Worm (Caenorhabditis elegans) whole organism, L4 larva: Measurements from ENCODE around the gene prp-38.
A peak's percentile ranks its signal among the peaks of the same experiment; 100 is the strongest.

Experiments
- F10B5.3 ChIP-seq: sonication (generic microtip); optimal IDR thresholded peaks from 2 replicates; lab custom pipeline; 2016; ENCODE audit warnings: mild to moderate bottlenecking, missing genetic modification characterization, missing compliant biosample characterization
- F26F4.8 ChIP-seq: fragments of 200-800 bp; sonication (Bioruptor generic); conservative IDR thresholded peaks from 2 replicates; pipeline ENCODE4 v1.3.6; 2022; ENCODE audit warnings: missing genetic modification characterization, missing compliant biosample characterization
- F37D6.2 ChIP-seq: sonication (generic microtip); optimal IDR thresholded peaks from 2 replicates; lab custom pipeline; 2016; ENCODE audit warnings: mild to moderate bottlenecking, missing genetic modification characterization, missing compliant biosample characterization
- T26A8.4 ChIP-seq: fragments of 200-800 bp; sonication (Bioruptor generic); IDR thresholded peaks from 2 replicates; pipeline ENCODE4 v1.3.6; 2022; ENCODE audit warnings: missing genetic modification characterization, missing compliant biosample characterization
- aly-2 ChIP-seq: sonication (generic microtip); optimal IDR thresholded peaks from 2 replicates; lab custom pipeline; 2018; ENCODE audit warnings: missing biosample characterization, missing genetic modification characterization
- ceh-20 ChIP-seq: fragments of 200-800 bp; sonication (Bioruptor generic); IDR thresholded peaks from 2 replicates; pipeline ENCODE4 v1.3.6; 2022; ENCODE audit warnings: missing genetic modification reagents, missing genetic modification characterization, missing compliant biosample characterization
- ceh-82 ChIP-seq: sonication (generic microtip); optimal IDR thresholded peaks from 2 replicates; lab custom pipeline; 2017; ENCODE audit warnings: missing biosample characterization, missing genetic modification characterization
- ces-1 ChIP-seq: fragments of 150-350 bp; sonication (generic microtip); optimal IDR thresholded peaks from 4 replicates; lab custom pipeline; 2014; ENCODE audit warnings: missing biosample characterization, missing genetic modification reagents, missing genetic modification characterization
- ctbp-1 ChIP-seq: fragments of 200-800 bp; sonication (Bioruptor generic); IDR thresholded peaks from 2 replicates; pipeline ENCODE4 v1.3.6; 2022; ENCODE audit warnings: missing genetic modification reagents, missing genetic modification characterization, missing compliant biosample characterization
- daf-12 ChIP-seq: fragments of 150-350 bp; optimal IDR thresholded peaks from 2 replicates; lab custom pipeline; 2014; ENCODE audit warnings: missing biosample characterization, missing genetic modification reagents, missing genetic modification characterization
- daf-16 ChIP-seq, 3 experiments: sonication (generic microtip); optimal IDR thresholded peaks; 2 replicates each; lab custom pipeline; 2016 to 2017; ENCODE audit warnings: missing genetic modification characterization in 3 of 3, missing genetic modification reagents in 3 of 3, mild to moderate bottlenecking in 2 of 3, missing compliant biosample characterization in 2 of 3, missing biosample characterization in 1 of 3, moderate library complexity in 1 of 3
- daf-19 ChIP-seq: fragments of 200-800 bp; sonication (Bioruptor generic); conservative IDR thresholded peaks from 2 replicates; pipeline ENCODE4 v1.3.6; 2022; ENCODE audit warnings: missing genetic modification characterization, missing compliant biosample characterization
- daf-8 ChIP-seq: fragments of 200-800 bp; sonication (Bioruptor generic); IDR thresholded peaks from 2 replicates; pipeline ENCODE4 v1.3.6; 2022; ENCODE audit warnings: missing genetic modification characterization, missing compliant biosample characterization
- dmd-6 ChIP-seq: fragments of 200-800 bp; sonication (Bioruptor generic); IDR thresholded peaks from 2 replicates; pipeline ENCODE4 v1.3.6; 2022; ENCODE audit warnings: missing genetic modification reagents, missing genetic modification characterization, missing compliant biosample characterization
- dmd-8 ChIP-seq: fragments of 200-800 bp; sonication (Bioruptor generic); IDR thresholded peaks from 2 replicates; pipeline ENCODE4 v1.3.6; 2022; ENCODE audit warnings: missing genetic modification characterization, missing compliant biosample characterization
- dmd-9 ChIP-seq: fragments of 200-800 bp; sonication (Bioruptor generic); IDR thresholded peaks from 2 replicates; pipeline ENCODE4 v1.3.6; 2022; ENCODE audit warnings: missing genetic modification reagents, missing genetic modification characterization, missing compliant biosample characterization
- dve-1 ChIP-seq: sonication (generic microtip); optimal IDR thresholded peaks from 2 replicates; lab custom pipeline; 2017; ENCODE audit warnings: antibody characterized with exemption, mild to moderate bottlenecking, missing genetic modification characterization, missing compliant biosample characterization; ENCODE audit not compliant: insufficient read depth
- gei-8 ChIP-seq: fragments of 200-800 bp; sonication (Bioruptor generic); optimal IDR thresholded peaks from 2 replicates; lab custom pipeline; 2018; ENCODE audit warnings: mild to moderate bottlenecking, missing genetic modification characterization, missing compliant biosample characterization
- hlh-11 ChIP-seq: fragments of 200-800 bp; sonication (Bioruptor generic); optimal IDR thresholded peaks from 2 replicates; lab custom pipeline; 2018; ENCODE audit warnings: mild to moderate bottlenecking, missing genetic modification characterization, missing compliant biosample characterization
- hlh-30 ChIP-seq: sonication (generic microtip); optimal IDR thresholded peaks from 2 replicates; lab custom pipeline; 2017; ENCODE audit warnings: antibody characterized with exemption, mild to moderate bottlenecking, missing genetic modification characterization, missing compliant biosample characterization; ENCODE audit not compliant: insufficient read depth
- lin-1 ChIP-seq: fragments of 200-800 bp; sonication (Bioruptor generic); IDR thresholded peaks from 2 replicates; pipeline ENCODE4 v1.3.6; 2022; ENCODE audit warnings: missing genetic modification reagents, missing genetic modification characterization, missing compliant biosample characterization
- lin-13 ChIP-seq: fragments of 150-350 bp; optimal IDR thresholded peaks from 2 replicates; lab custom pipeline; 2014; ENCODE audit warnings: missing biosample characterization, missing genetic modification reagents, missing genetic modification characterization
- mdl-1 ChIP-seq, 2 experiments: fragments of 150-350 bp in 1 of 2; sonication (generic microtip) in 1 of 2; optimal IDR thresholded peaks; 2 replicates each; lab custom pipeline; 2014 to 2017; ENCODE audit warnings: missing biosample characterization in 2 of 2, missing genetic modification characterization in 2 of 2
- mdt-29 ChIP-seq: fragments of 200-800 bp; sonication (Bioruptor generic); IDR thresholded peaks from 2 replicates; pipeline ENCODE4 v1.3.6; 2022; ENCODE audit warnings: missing genetic modification reagents, missing genetic modification characterization, missing compliant biosample characterization
- mep-1 ChIP-seq: fragments of 150-350 bp; sonication (generic microtip); optimal IDR thresholded peaks from 3 replicates; lab custom pipeline; 2014; ENCODE audit warnings: missing biosample characterization, missing genetic modification characterization
- mxl-3 ChIP-seq: fragments of 200-800 bp; sonication (Bioruptor generic); optimal IDR thresholded peaks from 2 replicates; lab custom pipeline; 2018; ENCODE audit warnings: mild to moderate bottlenecking, missing genetic modification characterization, missing compliant biosample characterization
- nhr-10 ChIP-seq: fragments of 150-350 bp; optimal IDR thresholded peaks from 2 replicates; lab custom pipeline; 2014; ENCODE audit warnings: missing biosample characterization, missing genetic modification characterization
- nhr-102 ChIP-seq: sonication (generic microtip); optimal IDR thresholded peaks from 2 replicates; lab custom pipeline; 2016; ENCODE audit warnings: mild to moderate bottlenecking, missing genetic modification characterization, moderate library complexity, missing compliant biosample characterization
- nhr-11 ChIP-seq: fragments of 150-350 bp; optimal IDR thresholded peaks from 2 replicates; lab custom pipeline; 2014; ENCODE audit warnings: missing biosample characterization, missing genetic modification characterization
- nhr-25 ChIP-seq: sonication (generic microtip); optimal IDR thresholded peaks from 2 replicates; lab custom pipeline; 2017; ENCODE audit warnings: missing genetic modification characterization, mild to moderate bottlenecking, missing compliant biosample characterization, antibody characterized with exemption, moderate library complexity, borderline replicate concordance; ENCODE audit not compliant: insufficient read depth
- nhr-28 ChIP-seq: fragments of 150-350 bp; optimal IDR thresholded peaks from 2 replicates; lab custom pipeline; 2014; ENCODE audit warnings: missing biosample characterization, missing genetic modification characterization
- nhr-41 ChIP-seq: fragments of 200-800 bp; sonication (Bioruptor generic); IDR thresholded peaks from 2 replicates; pipeline ENCODE4 v1.3.6; 2022; ENCODE audit warnings: missing genetic modification reagents, missing genetic modification characterization, missing compliant biosample characterization
- nhr-48 ChIP-seq: sonication (generic microtip); optimal IDR thresholded peaks from 2 replicates; lab custom pipeline; 2016; ENCODE audit warnings: mild to moderate bottlenecking, missing genetic modification characterization, missing compliant biosample characterization
- nhr-6 ChIP-seq: fragments of 150-350 bp; optimal IDR thresholded peaks from 2 replicates; lab custom pipeline; 2014; ENCODE audit warnings: missing biosample characterization, missing genetic modification characterization
- nhr-77 ChIP-seq: fragments of 150-350 bp; optimal IDR thresholded peaks from 2 replicates; lab custom pipeline; 2014; ENCODE audit warnings: missing biosample characterization, missing genetic modification characterization
- php-3 ChIP-seq: fragments of 200-800 bp; sonication (Bioruptor generic); IDR thresholded peaks from 2 replicates; pipeline ENCODE4 v1.3.6; 2022; ENCODE audit warnings: missing genetic modification reagents, missing genetic modification characterization, missing compliant biosample characterization
- pqm-1 ChIP-seq: sonication (generic microtip); optimal IDR thresholded peaks from 2 replicates; lab custom pipeline; 2017; ENCODE audit warnings: missing biosample characterization, missing genetic modification characterization
- saeg-2 ChIP-seq: fragments of 200-800 bp; sonication (Bioruptor generic); IDR thresholded peaks from 2 replicates; pipeline ENCODE4 v1.3.6; 2022; ENCODE audit warnings: missing genetic modification reagents, missing genetic modification characterization, missing compliant biosample characterization
- snpc-1.2 ChIP-seq: fragments of 200-800 bp; sonication (Bioruptor generic); IDR thresholded peaks from 2 replicates; pipeline ENCODE4 v1.3.6; 2022; ENCODE audit warnings: missing genetic modification reagents, missing genetic modification characterization, missing compliant biosample characterization
- tra-1 ChIP-seq: fragments of 200-800 bp; sonication (Bioruptor generic); IDR thresholded peaks from 2 replicates; pipeline ENCODE4 v1.3.6; 2022; ENCODE audit warnings: missing genetic modification reagents, missing genetic modification characterization, missing compliant biosample characterization
- unc-130 ChIP-seq: sonication (generic microtip); optimal IDR thresholded peaks from 2 replicates; lab custom pipeline; 2016; ENCODE audit warnings: missing genetic modification reagents, missing genetic modification characterization, missing compliant biosample characterization
- vab-7 ChIP-seq: fragments of 200-800 bp; sonication (Bioruptor generic); IDR thresholded peaks from 2 replicates; pipeline ENCODE4 v1.3.6; 2022; ENCODE audit warnings: missing genetic modification reagents, missing genetic modification characterization, missing compliant biosample characterization
- zfp-3 ChIP-seq: fragments of 200-800 bp; sonication (Bioruptor generic); conservative IDR thresholded peaks from 2 replicates; pipeline ENCODE4 v1.3.6; 2022; ENCODE audit warnings: missing genetic modification reagents, missing genetic modification characterization, missing compliant biosample characterization
- zip-11 ChIP-seq: fragments of 200-800 bp; sonication (Bioruptor generic); IDR thresholded peaks from 2 replicates; pipeline ENCODE4 v1.3.6; 2022; ENCODE audit warnings: missing genetic modification characterization, missing compliant biosample characterization

Gene prp-38

ce11 chrV:10807862-10808327, 2.1 kb upstream of the prp-38 start, which contains the start of gene plrg-1 (continued):
- TF ChIP-seq mxl-3 (GFP tag; lab: Kevin White, UChicago) (peak; percentile 93), lin-13 (GFP tag; lab: Kevin White, UChicago) (peak; percentile 85), daf-19 (GFP tag; lab: Robert Waterston, UW) (peak; percentile 68; the same call in 1 of the 2 replicates), F26F4.8 (GFP tag; lab: Robert Waterston, UW) (no peak), F37D6.2 (tag; lab: Kevin White, UChicago) (peak; percentile 62), daf-8 (GFP tag; lab: Robert Waterston, UW) (no peak), nhr-6 (tag; lab: Kevin White, UChicago) (peak; percentile 87), nhr-77 (peak; percentile 83), nhr-11 (peak; percentile 78), nhr-25 (tag; lab: Kevin White, UChicago) (peak; percentile 42), ceh-82 (tag; lab: Kevin White, UChicago) (no peak), nhr-10 (no peak), dmd-9 (GFP tag; lab: Robert Waterston, UW) (peak; percentile 47; the same call in 1 of the 2 replicates), gei-8 (GFP tag; lab: Kevin White, UChicago) (peak; percentile 16), T26A8.4 (GFP tag; lab: Robert Waterston, UW) (peak; percentile 93), saeg-2 (GFP tag; lab: Robert Waterston, UW) (peak; percentile 72; the same call in 1 of the 2 replicates), unc-130 (peak; percentile 88), aly-2 (tag; lab: Kevin White, UChicago) (no peak), dmd-8 (peak; percentile 78; the same call in 1 of the 2 replicates), zip-11 (peak; percentile 63; the same call in 1 of the 2 replicates), php-3 (GFP tag; lab: Robert Waterston, UW) (peak; percentile 77), F10B5.3 (tag; lab: Kevin White, UChicago) (peak; percentile 60), nhr-28 (tag; lab: Kevin White, UChicago) (peak; percentile 85), vab-7 (GFP tag; lab: Robert Waterston, UW) (peak; percentile 88)

- TF ChIP-seq nhr-102 (tag; lab: Kevin White, UChicago) (no peak), zip-11 (no peak), nhr-6 (tag; lab: Kevin White, UChicago) (no peak)
- TF ChIP-seq, all 104 proteins: peak for 0
Measured at ce11 chrV:10804374-10804773, 1.5 kb downstream of the prp-38 start, which contains the start of gene secs-1. Gene secs-1, minus strand, starts transcription at chrV:10804474.

ce11 chrV:10802060-10802459, 3.8 kb downstream of the prp-38 start:
- TF ChIP-seq hlh-11 (tag; lab: Kevin White, UChicago) (peak; percentile 95), mdl-1 (tag; optimal IDR thresholded peaks at IDR 0.05; lab: Kevin White, UChicago) (peak in 1 of 2 experiments; percentile 49), nhr-102 (tag; lab: Kevin White, UChicago) (peak; percentile 88), dmd-6 (GFP tag; lab: Robert Waterston, UW) (peak; percentile 99), nhr-11 (no peak), ces-1 (GFP tag; lab: Kevin White, UChicago) (no peak), daf-16 (GFP tag; optimal IDR thresholded peaks at IDR 0.05; lab: Kevin White, UChicago) (peak in 1 of 2 experiments; percentile 77), daf-16 (tag; optimal IDR thresholded peaks at IDR 0.05; lab: Kevin White, UChicago) (peak; percentile 93), ceh-20 (GFP tag; lab: Robert Waterston, UW) (peak; percentile 69; the same call in 1 of the 2 replicates), saeg-2 (GFP tag; lab: Robert Waterston, UW) (peak; percentile 80; the same call in 1 of the 2 replicates), mdt-29 (GFP tag; lab: Robert Waterston, UW) (0 out of 2 replicates have a peak, but pooled peaks have one; percentile 31), snpc-1.2 (no peak), lin-1 (GFP tag; lab: Robert Waterston, UW) (peak; percentile 90), lin-13 (GFP tag; lab: Kevin White, UChicago) (no peak), pqm-1 (tag; lab: Kevin White, UChicago) (peak; percentile 67), nhr-77 (peak; percentile 70), T26A8.4 (GFP tag; lab: Robert Waterston, UW) (no peak), hlh-30 (tag; lab: Kevin White, UChicago) (peak; percentile 61), php-3 (GFP tag; lab: Robert Waterston, UW) (peak; percentile 96), nhr-41 (0 out of 2 replicates have a peak, but pooled peaks have one; percentile 54), tra-1 (GFP tag; lab: Robert Waterston, UW) (peak; percentile 95), dve-1 (tag; lab: Kevin White, UChicago) (peak; percentile 96), nhr-28 (tag; lab: Kevin White, UChicago) (peak; percentile 82), daf-12 (tag; lab: Kevin White, UChicago) (no peak), nhr-48 (peak; percentile 83), mep-1 (peak; percentile 33), zfp-3 (no peak), ctbp-1 (GFP tag; lab: Robert Waterston, UW) (no peak)
